Fruit fly (Drosophila melanogaster) whole organism, pupa: ENCODE measurements around the gene mge.
A peak's percentile ranks its signal among the peaks of the same experiment; 100 is the strongest.

Experiments used
- CG10348 ChIP-seq: fragments of 200-800 bp; sonication (Bioruptor generic); IDR thresholded peaks from 2 replicates; pipeline ENCODE4 v1.3.6; 2022; ENCODE audit warnings: missing biosample characterization, missing genetic modification characterization
- CG12605 ChIP-seq: fragments of 200-800 bp; sonication (Bioruptor generic); IDR thresholded peaks from 2 replicates; pipeline ENCODE4 v1.3.6; 2022; ENCODE audit warnings: missing biosample characterization, missing genetic modification characterization
- CG13204 ChIP-seq: fragments of 200-800 bp; sonication (Bioruptor generic); optimal IDR thresholded peaks from 2 replicates; lab custom pipeline; 2018; ENCODE audit warnings: missing biosample characterization, mild to moderate bottlenecking, missing genetic modification characterization, moderate library complexity
- CG14655 ChIP-seq: fragments of 200-800 bp; sonication (Bioruptor generic); optimal IDR thresholded peaks from 3 replicates; lab custom pipeline; 2017; ENCODE audit warnings: mild to moderate bottlenecking, missing biosample characterization, missing genetic modification reagents, missing genetic modification characterization
- CG15710 ChIP-seq: fragments of 200-800 bp; sonication (Bioruptor generic); optimal IDR thresholded peaks from 2 replicates; lab custom pipeline; 2018; ENCODE audit warnings: missing biosample characterization, mild to moderate bottlenecking, missing genetic modification characterization, moderate library complexity
- CG17806 ChIP-seq: fragments of 200-800 bp; sonication (Bioruptor generic); optimal IDR thresholded peaks from 2 replicates; lab custom pipeline; 2018; ENCODE audit warnings: missing biosample characterization, mild to moderate bottlenecking, missing genetic modification characterization, moderate library complexity
- CG32121 ChIP-seq: fragments of 200-800 bp; sonication (Bioruptor generic); IDR thresholded peaks from 2 replicates; pipeline ENCODE4 v1.3.6; 2022; ENCODE audit warnings: missing biosample characterization, missing genetic modification characterization
- CG34367 ChIP-seq: fragments of 200-800 bp; sonication (Bioruptor generic); optimal IDR thresholded peaks from 2 replicates; lab custom pipeline; 2018; ENCODE audit warnings: missing biosample characterization, mild to moderate bottlenecking, missing genetic modification characterization
- CG4496 ChIP-seq: fragments of 200-800 bp; sonication (Bioruptor generic); IDR thresholded peaks from 3 replicates; pipeline ENCODE4 v1.3.6; 2022; ENCODE audit warnings: missing biosample characterization, missing genetic modification characterization
- CG8159 ChIP-seq: fragments of 200-800 bp; sonication (Bioruptor generic); optimal IDR thresholded peaks from 3 replicates; lab custom pipeline; 2018; ENCODE audit warnings: missing biosample characterization, mild to moderate bottlenecking, missing genetic modification characterization, moderate library complexity
- CG8301 ChIP-seq: fragments of 200-800 bp; sonication (Bioruptor generic); optimal IDR thresholded peaks from 2 replicates; lab custom pipeline; 2018; ENCODE audit warnings: missing biosample characterization, mild to moderate bottlenecking, missing genetic modification characterization
- CG9948 ChIP-seq: fragments of 200-800 bp; sonication (Bioruptor generic); optimal IDR thresholded peaks from 2 replicates; lab custom pipeline; 2018; ENCODE audit warnings: missing biosample characterization, mild to moderate bottlenecking, missing genetic modification characterization, moderate library complexity
- D1 ChIP-seq: fragments of 200-800 bp; sonication (Bioruptor generic); optimal IDR thresholded peaks from 2 replicates; lab custom pipeline; 2018; ENCODE audit warnings: missing biosample characterization, mild to moderate bottlenecking, missing genetic modification characterization, moderate library complexity
- EcR ChIP-seq: fragments of 200-800 bp; sonication (Bioruptor generic); optimal IDR thresholded peaks from 3 replicates; lab custom pipeline; 2019; ENCODE audit warnings: missing biosample characterization, missing genetic modification characterization, mild to moderate bottlenecking, moderate library complexity, missing genetic modification reagents
- Ets98B ChIP-seq: fragments of 200-800 bp; sonication (Bioruptor generic); IDR thresholded peaks from 2 replicates; pipeline ENCODE4 v1.3.6; 2022; ENCODE audit warnings: missing biosample characterization, missing genetic modification characterization
- Pif1A ChIP-seq: fragments of 200-800 bp; sonication (Bioruptor generic); optimal IDR thresholded peaks from 3 replicates; lab custom pipeline; 2016; ENCODE audit warnings: missing biosample characterization, missing genetic modification characterization
- Pif1B ChIP-seq: fragments of 200-800 bp; sonication (Bioruptor generic); optimal IDR thresholded peaks from 3 replicates; lab custom pipeline; 2016; ENCODE audit warnings: missing biosample characterization, missing genetic modification characterization
- Snoo ChIP-seq: fragments of 200-800 bp; sonication (Bioruptor generic); optimal IDR thresholded peaks from 3 replicates; lab custom pipeline; 2017; ENCODE audit warnings: missing biosample characterization, mild to moderate bottlenecking, missing genetic modification characterization, inconsistent platforms
- fd96Ca ChIP-seq: fragments of 200-800 bp; sonication (Bioruptor generic); IDR thresholded peaks from 3 replicates; pipeline ENCODE4 v1.3.6; 2022; ENCODE audit warnings: missing biosample characterization, missing genetic modification characterization
- gl ChIP-seq: fragments of 200-800 bp; sonication (Bioruptor generic); optimal IDR thresholded peaks from 2 replicates; lab custom pipeline; 2018; ENCODE audit warnings: missing biosample characterization, mild to moderate bottlenecking, missing genetic modification characterization
- rn ChIP-seq: fragments of 200-800 bp; sonication (Bioruptor generic); IDR thresholded peaks from 2 replicates; pipeline ENCODE4 v1.3.6; 2022; ENCODE audit warnings: missing biosample characterization, missing genetic modification characterization

The mge gene

DNA sequence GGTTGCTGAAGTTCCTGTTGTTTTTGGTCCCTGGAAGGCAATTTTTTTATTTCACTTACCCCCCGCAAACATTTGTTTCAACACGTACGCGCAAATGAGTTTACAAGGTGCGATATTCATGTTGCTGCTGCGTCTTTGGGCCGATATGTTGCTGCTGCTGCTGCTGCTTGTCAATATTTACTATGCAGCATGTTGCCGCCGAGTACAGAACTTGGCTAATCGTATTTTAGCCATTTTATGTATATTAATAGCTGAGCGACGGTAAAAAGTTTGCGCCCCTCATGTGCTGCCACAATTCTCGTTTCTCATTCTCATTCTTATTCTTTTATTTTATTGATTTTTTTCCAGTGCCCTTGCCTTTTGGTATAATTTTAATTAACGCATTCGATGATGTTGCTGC lies 43.3 kb downstream of the mge start:
- TF ChIP-seq fd96Ca (GFP tag; lab: Robert Waterston, UW) (no peak), CG32121 (no peak)

DNA sequence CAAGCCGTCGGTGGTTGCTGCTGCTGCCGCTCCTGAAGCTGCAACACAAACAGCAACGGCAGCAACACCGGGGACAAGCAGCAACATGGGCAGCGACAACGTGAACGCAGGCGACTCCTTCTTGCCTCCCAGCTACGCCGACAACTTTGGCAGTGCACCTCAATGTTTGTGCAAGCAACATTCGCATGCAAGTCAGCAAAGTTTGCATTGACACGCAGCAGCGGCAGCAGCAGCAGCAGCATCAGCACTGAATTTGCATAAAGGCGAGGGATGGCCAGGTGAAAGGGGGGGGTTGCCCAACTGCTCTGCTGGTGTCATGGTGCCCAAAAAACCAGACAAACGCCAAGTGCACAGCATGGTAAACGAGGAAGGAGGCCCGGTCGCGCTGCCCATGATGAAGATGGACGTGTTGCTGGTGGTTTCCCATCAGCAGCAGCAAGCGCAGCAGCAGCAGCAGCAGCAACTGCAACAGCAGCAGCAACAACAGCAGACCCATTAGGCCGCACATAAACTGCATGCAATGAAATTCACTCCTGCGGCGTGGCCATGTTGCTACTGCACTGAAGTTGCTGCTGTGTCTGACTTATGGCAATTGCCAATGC lies 44.3 kb downstream of the mge start:
- TF ChIP-seq CG12605 (GFP tag; lab: Robert Waterston, UW) (no peak), CG14655 (GFP tag; lab: Kevin White, UChicago) (no peak), D1 (tag; lab: Kevin White, UChicago) (no peak), CG13204 (GFP tag; lab: Kevin White, UChicago) (peak; percentile 20), Ets98B (GFP tag; lab: Robert Waterston, UW) (no peak), CG10348 (no peak), CG4496 (GFP tag; lab: Robert Waterston, UW) (no peak), gl (tag; lab: Kevin White, UChicago) (no peak), Snoo (no peak)

DNA sequence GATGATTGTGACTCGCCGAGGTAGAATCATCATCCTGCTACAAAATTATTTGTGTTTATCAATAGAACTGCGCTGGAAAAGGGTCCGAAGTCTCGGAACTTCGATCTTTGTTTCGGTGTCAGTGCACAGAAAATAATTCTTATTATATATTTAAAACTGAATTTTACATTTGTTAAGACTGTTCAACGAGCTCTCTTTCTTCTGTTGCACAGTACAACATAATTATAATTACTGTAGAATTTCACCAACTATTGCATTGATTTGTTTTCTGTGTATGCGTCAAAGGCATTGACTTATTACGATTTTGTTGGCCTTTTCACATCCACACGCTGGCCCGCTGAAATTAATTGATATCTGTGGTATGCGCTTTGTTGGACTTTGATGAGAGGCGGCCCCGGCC lies 46.3 kb downstream of the mge start:
- TF ChIP-seq rn (GFP tag; lab: Robert Waterston, UW), result no peak
- TF ChIP-seq CG14655 (GFP tag; lab: Kevin White, UChicago), result peak; percentile 23
- peak; percentile 27 for TF ChIP-seq CG17806 (tag; lab: Kevin White, UChicago)

dm6 chr3L:3862504-3863380 lies 47.0 kb downstream of the mge start:
- TF ChIP-seq CG17806 (tag; lab: Kevin White, UChicago) (peak; percentile 28), CG13204 (GFP tag; lab: Kevin White, UChicago) (no peak), rn (GFP tag; lab: Robert Waterston, UW) (no peak), CG12605 (GFP tag; lab: Robert Waterston, UW) (no peak), CG34367 (tag; lab: Kevin White, UChicago) (peak; percentile 10), Pif1B (GFP tag; lab: Kevin White, UChicago) (no peak), CG8159 (tag; lab: Kevin White, UChicago) (peak; percentile 36), CG8301 (tag; lab: Kevin White, UChicago) (peak; percentile 2), D1 (tag; lab: Kevin White, UChicago) (no peak), EcR (GFP tag; lab: Kevin White, UChicago) (no peak), fd96Ca (GFP tag; lab: Robert Waterston, UW) (no peak), CG4496 (GFP tag; lab: Robert Waterston, UW) (no peak), CG14655 (GFP tag; lab: Kevin White, UChicago) (peak; percentile 22), Ets98B (GFP tag; lab: Robert Waterston, UW) (no peak), Snoo (no peak), CG9948 (tag; lab: Kevin White, UChicago) (peak; percentile 11), CG32121 (no peak), Pif1A (GFP tag; lab: Kevin White, UChicago) (no peak), CG15710 (tag; lab: Kevin White, UChicago) (peak; percentile 11), CG10348 (no peak)
- TF ChIP-seq, all 21 proteins: peak for 7
